Fruit fly (Drosophila melanogaster): ENCODE data around the gene Myb.

The Myb gene

dm6 chrX:15813224-15813623 is 44.4 kb downstream of the Myb start:
- peak; percentile 44 for TF ChIP-seq Rel (GFP tag; optimal IDR thresholded peaks at IDR 0.05)
- TF ChIP-seq Rel (tag; optimal IDR thresholded peaks at IDR 0.05), result no peak
- peak in 1 of 2 experiments; percentile 79 for TF ChIP-seq dl (GFP tag; optimal IDR thresholded peaks at IDR 0.05; ENCODE audit: insufficient read depth in 1 of 2, partially characterized antibody in 2 of 2)
- TF ChIP-seq Dif (GFP tag; optimal IDR thresholded peaks at IDR 0.05; ENCODE audit: partially characterized antibody), result peak; percentile 72
- TF ChIP-seq sage (GFP tag; optimal IDR thresholded peaks at IDR 0.05), result peak; percentile 49
- peak; percentile 17 for TF ChIP-seq tai (GFP tag; optimal IDR thresholded peaks at IDR 0.05)
- TF ChIP-seq Mio (GFP tag; optimal IDR thresholded peaks at IDR 0.05), result no peak
- TF ChIP-seq Vsx2 (GFP tag; optimal IDR thresholded peaks at IDR 0.05; ENCODE audit: partially characterized antibody), result peak; percentile 28
- TF ChIP-seq rgr (GFP tag; optimal IDR thresholded peaks at IDR 0.05), result no peak
- peak; percentile 20 for TF ChIP-seq fru (GFP tag; optimal IDR thresholded peaks at IDR 0.05)
- no peak for TF ChIP-seq br (GFP tag; optimal IDR thresholded peaks at IDR 0.05)
- no peak for TF ChIP-seq foxo (GFP tag; optimal IDR thresholded peaks at IDR 0.05)
- TF ChIP-seq Hnf4 (GFP tag; optimal IDR thresholded peaks at IDR 0.05), result no peak
- TF ChIP-seq N (GFP tag; optimal IDR thresholded peaks at IDR 0.05), result peak; percentile 17
- no peak for TF ChIP-seq Abd-B (GFP tag; optimal IDR thresholded peaks at IDR 0.05)

- TF ChIP-seq N (GFP tag; optimal IDR thresholded peaks at IDR 0.05), result no peak
- no peak for TF ChIP-seq sv (GFP tag; optimal IDR thresholded peaks at IDR 0.05)
- no peak for TF ChIP-seq h (GFP tag; optimal IDR thresholded peaks at IDR 0.05)
- TF ChIP-seq Hr78 (GFP tag; optimal IDR thresholded peaks at IDR 0.05), result no peak
- TF ChIP-seq usp (GFP tag; optimal IDR thresholded peaks at IDR 0.05), result no peak
Measured at dm6 chrX:15812615-15812995, 45.0 kb downstream of the Myb start.

- TF ChIP-seq Abd-B (GFP tag; optimal IDR thresholded peaks at IDR 0.05) (peak; percentile 41), Mio (GFP tag; optimal IDR thresholded peaks at IDR 0.05) (no peak), rgr (GFP tag; optimal IDR thresholded peaks at IDR 0.05) (peak; percentile 23), Dfd (GFP tag; optimal IDR thresholded peaks at IDR 0.05) (no peak), sage (GFP tag; optimal IDR thresholded peaks at IDR 0.05) (peak; percentile 44), ey (GFP tag; optimal IDR thresholded peaks at IDR 0.05) (peak; percentile 16), Myc (optimal IDR thresholded peaks at IDR 0.05) (no peak), sv (GFP tag; optimal IDR thresholded peaks at IDR 0.05) (no peak), dl (GFP tag; optimal IDR thresholded peaks at IDR 0.05; ENCODE audit: insufficient read depth in 1 of 2, partially characterized antibody in 2 of 2) (peak; percentile 98 to 99), CrebA (GFP tag; optimal IDR thresholded peaks at IDR 0.05; ENCODE audit: borderline replicate concordance) (peak; percentile 70), Sp1 (GFP tag; optimal IDR thresholded peaks at IDR 0.05) (peak; percentile 15), psq (GFP tag; optimal IDR thresholded peaks at IDR 0.05) (peak; percentile 65), brk (GFP tag; optimal IDR thresholded peaks at IDR 0.05) (peak; percentile 66), Vsx2 (GFP tag; optimal IDR thresholded peaks at IDR 0.05; ENCODE audit: partially characterized antibody) (peak; percentile 93), Hr78 (GFP tag; optimal IDR thresholded peaks at IDR 0.05) (peak; percentile 5), OdsH (GFP tag; optimal IDR thresholded peaks at IDR 0.05) (peak; percentile 17), tai (GFP tag; optimal IDR thresholded peaks at IDR 0.05) (no peak), N (GFP tag; optimal IDR thresholded peaks at IDR 0.05) (peak; percentile 91), Jra (GFP tag; optimal IDR thresholded peaks at IDR 0.05) (peak; percentile 50), usp (GFP tag; optimal IDR thresholded peaks at IDR 0.05) (no peak), jim (GFP tag; optimal IDR thresholded peaks at IDR 0.05) (peak; percentile 26), fru (GFP tag; optimal IDR thresholded peaks at IDR 0.05) (peak; percentile 13), HLH106 (tag; optimal IDR thresholded peaks at IDR 0.05) (no peak), foxo (GFP tag; optimal IDR thresholded peaks at IDR 0.05) (peak; percentile 15 to 53), woc (GFP tag; optimal IDR thresholded peaks at IDR 0.05) (peak; percentile 40), br (GFP tag; optimal IDR thresholded peaks at IDR 0.05) (peak; percentile 47), CG9705 (GFP tag; optimal IDR thresholded peaks at IDR 0.05) (no peak), lola (GFP tag; optimal IDR thresholded peaks at IDR 0.05) (no peak), Hr83 (GFP tag; optimal IDR thresholded peaks at IDR 0.05; ENCODE audit: poor library complexity, severe bottlenecking) (peak; percentile 69), Rel (GFP tag; optimal IDR thresholded peaks at IDR 0.05) (peak; percentile 17), Rel (tag; optimal IDR thresholded peaks at IDR 0.05) (peak; percentile 28), dsf (GFP tag; optimal IDR thresholded peaks at IDR 0.05; ENCODE audit: borderline replicate concordance) (peak; percentile 40), h (GFP tag; optimal IDR thresholded peaks at IDR 0.05) (peak; percentile 46), dmrt93B (GFP tag; optimal IDR thresholded peaks at IDR 0.05) (no peak), Dif (GFP tag; optimal IDR thresholded peaks at IDR 0.05; ENCODE audit: partially characterized antibody) (peak; percentile 99), CG32264 (GFP tag; optimal IDR thresholded peaks at IDR 0.05) (peak; percentile 22), GATAd (GFP tag; optimal IDR thresholded peaks at IDR 0.05) (no peak), pan (optimal IDR thresholded peaks at IDR 0.05) (no peak), Hnf4 (GFP tag; optimal IDR thresholded peaks at IDR 0.05) (peak; percentile 2)
Measured at dm6 chrX:15811666-15812614, 45.7 kb downstream of the Myb start.

Measured in whole organism, wandering third instar larva.